Fruit fly (Drosophila melanogaster) whole organism, wandering third instar larva: ENCODE results near the gene CG12320.

Experiments
- CG9705 ChIP-seq: fragments of 200-800 bp; sonication (Bioruptor generic); optimal IDR thresholded peaks from 2 replicates; lab custom pipeline; 2018; ENCODE audit warnings: missing biosample characterization, mild to moderate bottlenecking, missing genetic modification characterization
- CrebA ChIP-seq: fragments of 200-800 bp; sonication (Bioruptor generic); optimal IDR thresholded peaks from 2 replicates; lab custom pipeline; 2016; ENCODE audit warnings: missing biosample characterization, mild to moderate bottlenecking, missing genetic modification characterization, borderline replicate concordance
- Dfd ChIP-seq: fragments of >200 bp; optimal IDR thresholded peaks from 2 replicates; lab custom pipeline; 2017; ENCODE audit warnings: missing biosample characterization, missing genetic modification characterization
- Dif ChIP-seq: fragments of 200-275, 200-300 bp; sonication (Bioruptor generic); optimal IDR thresholded peaks from 2 replicates; lab custom pipeline; 2018; ENCODE audit warnings: missing biosample characterization, missing genetic modification characterization; ENCODE audit not compliant: partially characterized antibody
- GATAd ChIP-seq: sonication (Bioruptor generic); optimal IDR thresholded peaks from 2 replicates; lab custom pipeline; 2016; ENCODE audit warnings: missing biosample characterization, missing genetic modification characterization
- Hr78 ChIP-seq: fragments of >200 bp; optimal IDR thresholded peaks from 2 replicates; lab custom pipeline; 2017; ENCODE audit warnings: missing biosample characterization, missing genetic modification characterization
- Hr83 ChIP-seq: fragments of 200-300 bp; sonication (Bioruptor generic); optimal IDR thresholded peaks from 2 replicates; lab custom pipeline; 2016; ENCODE audit warnings: missing biosample characterization, mild to moderate bottlenecking, missing genetic modification characterization, moderate library complexity; ENCODE audit not compliant: poor library complexity, severe bottlenecking
- Jra ChIP-seq: sonication (Bioruptor generic); optimal IDR thresholded peaks from 2 replicates; lab custom pipeline; 2016; ENCODE audit warnings: missing biosample characterization, missing genetic modification characterization
- Mio ChIP-seq: sonication (Bioruptor generic); optimal IDR thresholded peaks from 2 replicates; lab custom pipeline; 2016; ENCODE audit warnings: missing biosample characterization, missing genetic modification characterization
- N ChIP-seq: fragments of >200 bp; optimal IDR thresholded peaks from 2 replicates; lab custom pipeline; 2018; ENCODE audit warnings: missing biosample characterization, missing external identifiers, missing genetic modification characterization
- OdsH ChIP-seq: fragments of 200-800 bp; sonication (Bioruptor generic); optimal IDR thresholded peaks from 2 replicates; lab custom pipeline; 2016; ENCODE audit warnings: missing biosample characterization, mild to moderate bottlenecking, missing genetic modification characterization
- Rel ChIP-seq, 2 experiments: fragments of 200-800 bp; sonication (Bioruptor generic) in 1 of 2; optimal IDR thresholded peaks; 2 replicates in 1 of 2; 3 replicates in 1 of 2; lab custom pipeline; 2016 to 2019; ENCODE audit warnings: mild to moderate bottlenecking in 2 of 2, missing biosample characterization in 2 of 2, missing genetic modification characterization in 2 of 2, moderate library complexity in 1 of 2
- Sp1 ChIP-seq: fragments of 200-800 bp; sonication (Bioruptor generic); optimal IDR thresholded peaks from 3 replicates; lab custom pipeline; 2019; ENCODE audit warnings: missing biosample characterization, mild to moderate bottlenecking, missing genetic modification characterization, moderate library complexity
- br ChIP-seq: fragments of 200-800 bp; sonication (Bioruptor generic); optimal IDR thresholded peaks from 2 replicates; lab custom pipeline; 2016; ENCODE audit warnings: missing biosample characterization, missing genetic modification characterization
- brk ChIP-seq: fragments of 200-800 bp; sonication (Bioruptor generic); optimal IDR thresholded peaks from 2 replicates; lab custom pipeline; 2016; ENCODE audit warnings: missing biosample characterization, mild to moderate bottlenecking, missing genetic modification characterization
- dl ChIP-seq, 2 experiments: fragments of 175-275, 200-275 bp in 1 of 2; fragments of 200-275 bp in 1 of 2; sonication (Bioruptor generic); optimal IDR thresholded peaks; lab custom pipeline; 2018; ENCODE audit warnings: mild to moderate bottlenecking in 2 of 2, missing biosample characterization in 2 of 2, missing genetic modification characterization in 2 of 2, moderate library complexity in 2 of 2; ENCODE audit not compliant: partially characterized antibody in 2 of 2, insufficient read depth in 1 of 2
- dmrt93B ChIP-seq: fragments of 200-800 bp; sonication (Bioruptor generic); optimal IDR thresholded peaks from 2 replicates; lab custom pipeline; 2018; ENCODE audit warnings: missing biosample characterization, mild to moderate bottlenecking, missing genetic modification characterization
- dsf ChIP-seq: sonication (Bioruptor generic); optimal IDR thresholded peaks from 2 replicates; lab custom pipeline; 2016; ENCODE audit warnings: missing biosample characterization, missing genetic modification characterization, borderline replicate concordance
- ey ChIP-seq: fragments of 200-800 bp; sonication (Bioruptor generic); optimal IDR thresholded peaks from 2 replicates; lab custom pipeline; 2016; ENCODE audit warnings: missing biosample characterization, missing genetic modification characterization
- foxo ChIP-seq, 2 experiments: fragments of 200-800 bp; sonication (Bioruptor generic); optimal IDR thresholded peaks; 2 replicates in 1 of 2; 3 replicates in 1 of 2; lab custom pipeline; 2016 to 2017; ENCODE audit warnings: missing biosample characterization in 2 of 2, missing genetic modification characterization in 2 of 2
- fru ChIP-seq: fragments of 200-800 bp; sonication (Bioruptor generic); optimal IDR thresholded peaks from 3 replicates; lab custom pipeline; 2016; ENCODE audit warnings: missing biosample characterization, mild to moderate bottlenecking, missing genetic modification characterization
- h ChIP-seq: fragments of 200-800 bp; sonication (Bioruptor generic); optimal IDR thresholded peaks from 3 replicates; lab custom pipeline; 2016; ENCODE audit warnings: missing biosample characterization, mild to moderate bottlenecking, missing genetic modification characterization
- jim ChIP-seq: fragments of 175-275, 200-325 bp; sonication (Bioruptor generic); optimal IDR thresholded peaks from 2 replicates; lab custom pipeline; 2016; ENCODE audit warnings: missing biosample characterization, mild to moderate bottlenecking, missing genetic modification characterization
- pan ChIP-seq: fragments of >200 bp; optimal IDR thresholded peaks from 2 replicates; lab custom pipeline; 2017
- psq ChIP-seq: fragments of 200-800 bp; sonication (Bioruptor generic); optimal IDR thresholded peaks from 3 replicates; lab custom pipeline; 2017; ENCODE audit warnings: missing biosample characterization, mild to moderate bottlenecking, missing genetic modification characterization, moderate library complexity
- rgr ChIP-seq: fragments of 200-800 bp; sonication (Bioruptor generic); optimal IDR thresholded peaks from 3 replicates; lab custom pipeline; 2016; ENCODE audit warnings: missing biosample characterization, mild to moderate bottlenecking, missing genetic modification characterization
- sage ChIP-seq: fragments of 200-800 bp; sonication (Bioruptor generic); optimal IDR thresholded peaks from 2 replicates; lab custom pipeline; 2016; ENCODE audit warnings: missing biosample characterization, mild to moderate bottlenecking, missing genetic modification characterization
- sv ChIP-seq: fragments of 200-800 bp; sonication (Bioruptor generic); optimal IDR thresholded peaks from 3 replicates; lab custom pipeline; 2016; ENCODE audit warnings: missing biosample characterization, missing genetic modification characterization
- tai ChIP-seq: sonication (Bioruptor generic); optimal IDR thresholded peaks from 2 replicates; lab custom pipeline; 2016; ENCODE audit warnings: missing biosample characterization, missing genetic modification characterization
- usp ChIP-seq: fragments of >200 bp; optimal IDR thresholded peaks from 2 replicates; lab custom pipeline; 2017; ENCODE audit warnings: missing biosample characterization, missing genetic modification characterization
- woc ChIP-seq: sonication (Bioruptor generic); optimal IDR thresholded peaks from 2 replicates; lab custom pipeline; 2016; ENCODE audit warnings: missing biosample characterization, mild to moderate bottlenecking, missing genetic modification characterization

Gene CG12320

DNA sequence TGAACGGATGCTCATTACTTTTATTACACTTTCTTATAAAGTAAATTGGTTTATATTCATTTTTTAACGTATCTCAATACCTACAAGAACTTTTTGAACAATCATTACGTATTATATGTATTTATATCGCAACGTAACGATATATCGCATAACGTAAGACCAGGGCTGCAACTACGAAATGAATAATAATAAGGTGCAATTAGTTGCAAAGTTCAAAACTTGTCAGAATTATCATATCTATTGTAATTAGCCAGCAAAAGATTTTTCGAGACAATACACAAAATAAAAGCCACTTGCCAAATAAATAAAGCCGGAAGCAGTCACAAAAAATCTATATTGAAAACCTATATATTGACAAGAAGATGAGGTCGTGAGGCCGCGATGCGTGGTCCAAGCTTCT lies 37.2 kb downstream of the CG12320 start:
- peak; percentile 35 for TF ChIP-seq br (GFP tag; lab: Kevin White, UChicago)
- TF ChIP-seq Dif (GFP tag; lab: Kevin White, UChicago) = no peak
- TF ChIP-seq psq (GFP tag; lab: Kevin White, UChicago) = peak; percentile 1
- TF ChIP-seq N (GFP tag; lab: Kevin White, UChicago) = no peak
- TF ChIP-seq Hr78 (GFP tag; lab: Kevin White, UChicago) = no peak
- TF ChIP-seq Jra (GFP tag; lab: Kevin White, UChicago) = peak; percentile 4
- TF ChIP-seq dsf (GFP tag; lab: Kevin White, UChicago) = peak; percentile 3
- no peak for TF ChIP-seq dl (GFP tag; optimal IDR thresholded peaks at IDR 0.05; lab: Kevin White, UChicago; ENCODE audit: insufficient read depth in 1 of 2, partially characterized antibody in 2 of 2)
- no peak for TF ChIP-seq dmrt93B (GFP tag; lab: Kevin White, UChicago)
- peak; percentile 12 for TF ChIP-seq sv (GFP tag; lab: Kevin White, UChicago)
- peak; percentile 23 for TF ChIP-seq fru (GFP tag; lab: Kevin White, UChicago)
- TF ChIP-seq tai (GFP tag; lab: Kevin White, UChicago) = no peak
- TF ChIP-seq OdsH (GFP tag; lab: Kevin White, UChicago) = no peak
- peak; percentile 53 for TF ChIP-seq ey (GFP tag; lab: Kevin White, UChicago)
- TF ChIP-seq GATAd (GFP tag; lab: Kevin White, UChicago) = no peak
- no peak for TF ChIP-seq sage (GFP tag; lab: Kevin White, UChicago)
- TF ChIP-seq pan (lab: Kevin White, UChicago) = no peak
- TF ChIP-seq usp (GFP tag; lab: Kevin White, UChicago) = no peak
- peak; percentile 47 for TF ChIP-seq rgr (GFP tag; lab: Kevin White, UChicago)
- peak in 1 of 2 experiments; percentile 51 for TF ChIP-seq foxo (GFP tag; optimal IDR thresholded peaks at IDR 0.05; lab: Kevin White, UChicago)
- peak; percentile 35 for TF ChIP-seq woc (GFP tag; lab: Kevin White, UChicago)
- peak; percentile 24 for TF ChIP-seq Hr83 (GFP tag; lab: Kevin White, UChicago)
- TF ChIP-seq Mio = no peak
- peak; percentile 55 for TF ChIP-seq h
- TF ChIP-seq CG9705 = no peak
- no peak for TF ChIP-seq brk (GFP tag; lab: Kevin White, UChicago)

DNA sequence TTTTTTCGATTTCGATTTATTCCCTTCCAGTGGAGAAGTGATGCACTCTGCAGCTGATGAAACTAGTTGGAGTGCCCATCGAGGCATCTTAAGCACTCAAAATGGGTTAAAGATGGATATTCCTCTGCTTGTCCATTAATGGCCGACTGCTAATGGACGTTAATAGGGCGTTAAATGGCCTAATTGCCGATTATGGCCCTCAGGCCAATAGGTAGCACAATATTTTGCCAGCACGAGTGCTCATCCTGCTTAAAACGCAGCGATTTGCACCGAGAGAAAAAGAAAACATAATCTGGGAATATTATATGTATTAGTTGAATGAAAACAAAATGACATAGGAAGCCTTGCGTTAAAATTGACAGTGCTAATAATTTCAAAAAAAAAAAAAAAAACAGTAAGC lies 44.1 kb downstream of the CG12320 start, which contains the start of gene CG44158:
Gene CG44158 (plus strand): TSS at position 301 of the 400 bp plus-strand sequence.
- TF ChIP-seq Sp1 (GFP tag; lab: Kevin White, UChicago) (no peak), ey (GFP tag; lab: Kevin White, UChicago) (no peak), OdsH (GFP tag; lab: Kevin White, UChicago) (no peak), jim (GFP tag; lab: Kevin White, UChicago) (no peak), Rel (GFP tag; optimal IDR thresholded peaks at IDR 0.05; lab: Kevin White, UChicago) (no peak), Rel (tag; optimal IDR thresholded peaks at IDR 0.05; lab: Kevin White, UChicago) (no peak), Jra (GFP tag; lab: Kevin White, UChicago) (no peak), brk (GFP tag; lab: Kevin White, UChicago) (no peak), Mio (no peak), Dfd (GFP tag; lab: Kevin White, UChicago) (no peak), tai (GFP tag; lab: Kevin White, UChicago) (no peak), sv (GFP tag; lab: Kevin White, UChicago) (no peak), dsf (GFP tag; lab: Kevin White, UChicago) (no peak), foxo (GFP tag; optimal IDR thresholded peaks at IDR 0.05; lab: Kevin White, UChicago) (no peak), h (no peak), CrebA (no peak), fru (GFP tag; lab: Kevin White, UChicago) (no peak)
